Worm (Caenorhabditis elegans) whole organism, L1 larva: Measurements from ENCODE around the gene ltah-1.1.

Experiments
- C16A3.4 ChIP-seq: fragments of 150-350 bp; optimal IDR thresholded peaks from 2 replicates; lab custom pipeline; 2014; ENCODE audit warnings: missing biosample characterization, missing genetic modification characterization
- Y116A8C.19 ChIP-seq: sonication (generic microtip); optimal IDR thresholded peaks from 2 replicates; lab custom pipeline; 2016; ENCODE audit warnings: missing compliant biosample characterization, missing genetic modification characterization, borderline replicate concordance
- aha-1 ChIP-seq: fragments of 150-350 bp; optimal IDR thresholded peaks from 2 replicates; lab custom pipeline; 2014; ENCODE audit warnings: missing biosample characterization, missing genetic modification characterization
- ceh-8 ChIP-seq: fragments of 200-800 bp; sonication (Bioruptor generic); optimal IDR thresholded peaks from 2 replicates; lab custom pipeline; 2018; ENCODE audit warnings: mild to moderate bottlenecking, missing genetic modification characterization, moderate library complexity, missing compliant biosample characterization
- ceh-82 ChIP-seq, 3 experiments: fragments of 150-350 bp in 1 of 3; sonication (generic microtip) in 2 of 3; optimal IDR thresholded peaks; 2 replicates each; lab custom pipeline; 2014 to 2017; ENCODE audit warnings: missing biosample characterization in 3 of 3, missing genetic modification characterization in 3 of 3
- ceh-88 ChIP-seq: fragments of 200-800 bp; sonication (Bioruptor generic); IDR thresholded peaks from 2 replicates; pipeline ENCODE4 v1.3.6; 2022; ENCODE audit warnings: missing genetic modification characterization, missing compliant biosample characterization
- dpl-1 ChIP-seq, 3 experiments: fragments of 150-350 bp in 2 of 3; sonication (generic microtip) in 1 of 3; optimal IDR thresholded peaks; 2 replicates each; lab custom pipeline; 2014 to 2017; ENCODE audit warnings: missing biosample characterization in 3 of 3, missing genetic modification characterization in 3 of 3, missing genetic modification reagents in 3 of 3
- dsc-1 ChIP-seq: sonication (generic microtip); optimal IDR thresholded peaks from 2 replicates; lab custom pipeline; 2016; ENCODE audit warnings: mild to moderate bottlenecking, missing genetic modification characterization, missing compliant biosample characterization
- efl-1 ChIP-seq, 4 experiments: fragments of 150-350 bp; optimal IDR thresholded peaks in 3 of 4; peaks in 1 of 4; 1 replicate in 1 of 4; 2 replicates in 3 of 4; lab custom pipeline; 2014; ENCODE audit warnings: missing biosample characterization in 2 of 4, missing genetic modification characterization in 2 of 4, missing genetic modification reagents in 2 of 4
- ets-5 ChIP-seq: fragments of 200-800 bp; sonication (Bioruptor generic); IDR thresholded peaks from 2 replicates; pipeline ENCODE4 v1.3.6; 2022; ENCODE audit warnings: missing genetic modification characterization, missing compliant biosample characterization
- fkh-4 ChIP-seq: sonication (generic microtip); optimal IDR thresholded peaks from 2 replicates; lab custom pipeline; 2016; ENCODE audit warnings: missing compliant biosample characterization, missing genetic modification characterization, borderline replicate concordance
- fos-1 ChIP-seq: fragments of 150-350 bp; optimal IDR thresholded peaks from 2 replicates; lab custom pipeline; 2014; ENCODE audit warnings: missing biosample characterization, missing genetic modification characterization
- irx-1 ChIP-seq: sonication (generic microtip); optimal IDR thresholded peaks from 2 replicates; lab custom pipeline; 2016; ENCODE audit warnings: missing genetic modification characterization, missing compliant biosample characterization
- lin-15B ChIP-seq: fragments of 150-350 bp; sonication (generic microtip); optimal IDR thresholded peaks from 3 replicates; lab custom pipeline; 2014; ENCODE audit warnings: missing biosample characterization, missing genetic modification characterization
- lin-39 ChIP-seq: fragments of 150-350 bp; optimal IDR thresholded peaks from 2 replicates; lab custom pipeline; 2014; ENCODE audit warnings: missing biosample characterization, missing genetic modification reagents, missing genetic modification characterization
- lsy-2 ChIP-seq, 2 experiments: fragments of 150-350 bp; optimal IDR thresholded peaks; 2 replicates each; lab custom pipeline; 2014; ENCODE audit warnings: missing biosample characterization in 2 of 2, missing genetic modification characterization in 2 of 2
- mdl-1 ChIP-seq, 2 experiments: fragments of 150-350 bp; optimal IDR thresholded peaks; 2 replicates each; lab custom pipeline; 2014 to 2017; ENCODE audit warnings: missing biosample characterization in 2 of 2, missing genetic modification characterization in 2 of 2, inconsistent platforms in 1 of 2
- nhr-11 ChIP-seq: fragments of 150-350 bp; optimal IDR thresholded peaks from 2 replicates; lab custom pipeline; 2014; ENCODE audit warnings: missing biosample characterization, missing genetic modification characterization
- nhr-12 ChIP-seq: sonication (generic microtip); optimal IDR thresholded peaks from 2 replicates; lab custom pipeline; 2017; ENCODE audit warnings: missing biosample characterization, missing genetic modification characterization
- nhr-19 ChIP-seq: fragments of 200-800 bp; sonication (Bioruptor generic); conservative IDR thresholded peaks from 2 replicates; pipeline ENCODE4 v1.3.6; 2022; ENCODE audit warnings: missing genetic modification characterization, missing compliant biosample characterization
- nhr-20 ChIP-seq: sonication (generic microtip); optimal IDR thresholded peaks from 2 replicates; lab custom pipeline; 2016; ENCODE audit warnings: mild to moderate bottlenecking, missing genetic modification characterization, missing compliant biosample characterization
- nhr-28 ChIP-seq: fragments of 150-350 bp; optimal IDR thresholded peaks from 2 replicates; lab custom pipeline; 2014; ENCODE audit warnings: missing biosample characterization, missing genetic modification characterization
- nhr-77 ChIP-seq: fragments of 150-350 bp; optimal IDR thresholded peaks from 2 replicates; lab custom pipeline; 2014; ENCODE audit warnings: missing biosample characterization, missing genetic modification characterization
- nhr-84 ChIP-seq: sonication (generic microtip); optimal IDR thresholded peaks from 2 replicates; lab custom pipeline; 2017; ENCODE audit warnings: missing biosample characterization, missing genetic modification characterization
- nhr-85 ChIP-seq: sonication (generic microtip); peaks from one replicate; lab custom pipeline; 2016; ENCODE audit warnings: missing genetic modification characterization, inconsistent platforms, missing compliant biosample characterization
- nhr-90 ChIP-seq: sonication (generic microtip); optimal IDR thresholded peaks from 2 replicates; lab custom pipeline; 2016; ENCODE audit warnings: mild to moderate bottlenecking, missing genetic modification characterization, missing compliant biosample characterization; ENCODE audit not compliant: poor library complexity
- pax-3 ChIP-seq: fragments of 200-800 bp; sonication (Bioruptor generic); optimal IDR thresholded peaks from 2 replicates; lab custom pipeline; 2018; ENCODE audit warnings: mild to moderate bottlenecking, missing genetic modification characterization, moderate library complexity, missing compliant biosample characterization
- pqm-1 ChIP-seq: sonication (generic microtip); optimal IDR thresholded peaks from 3 replicates; lab custom pipeline; 2017; ENCODE audit warnings: missing biosample characterization, missing genetic modification characterization
- rnt-1 ChIP-seq: sonication (generic microtip); optimal IDR thresholded peaks from 2 replicates; lab custom pipeline; 2016; ENCODE audit warnings: mild to moderate bottlenecking, missing genetic modification characterization, moderate library complexity, missing compliant biosample characterization
- skn-1 ChIP-seq: fragments of 150-350 bp; optimal IDR thresholded peaks from 2 replicates; lab custom pipeline; 2014; ENCODE audit warnings: missing biosample characterization, missing genetic modification characterization
- tlp-1 ChIP-seq: fragments of 150-350 bp; optimal IDR thresholded peaks from 2 replicates; lab custom pipeline; 2014; ENCODE audit warnings: missing biosample characterization, missing genetic modification characterization
- unc-130 ChIP-seq: fragments of 150-350 bp; optimal IDR thresholded peaks from 2 replicates; lab custom pipeline; 2017; ENCODE audit warnings: missing biosample characterization, missing genetic modification characterization, inconsistent platforms
- unc-30 ChIP-seq: sonication (generic microtip); optimal IDR thresholded peaks from 2 replicates; lab custom pipeline; 2017; ENCODE audit warnings: missing biosample characterization, missing genetic modification characterization
- unc-62 ChIP-seq: fragments of 150-350 bp; optimal IDR thresholded peaks from 2 replicates; lab custom pipeline; 2014; ENCODE audit warnings: missing biosample characterization, missing genetic modification reagents, missing genetic modification characterization
- vab-15 ChIP-seq: sonication (generic microtip); optimal IDR thresholded peaks from 2 replicates; lab custom pipeline; 2017; ENCODE audit warnings: missing genotype, mild to moderate bottlenecking, missing genetic modification characterization, missing compliant biosample characterization
- zip-4 ChIP-seq: fragments of 200-800 bp; sonication (Bioruptor generic); optimal IDR thresholded peaks from 2 replicates; lab custom pipeline; 2018; ENCODE audit warnings: mild to moderate bottlenecking, missing genetic modification characterization, moderate library complexity, missing compliant biosample characterization

Gene ltah-1.1

ce11 chrIV:12244706-12245105 lies 34.7 kb upstream of the ltah-1.1 start, which contains the start of gene sre-15:
Gene sre-15 (minus strand): TSS chrIV:12244806.
- TF ChIP-seq nhr-28 (tag; lab: Kevin White, UChicago) = no peak
- TF ChIP-seq dsc-1 (tag; lab: Kevin White, UChicago) = peak; percentile 6
- TF ChIP-seq efl-1 (optimal IDR thresholded peaks at IDR 0.05; lab: Kevin White, UChicago) = no peak
- TF ChIP-seq efl-1 (GFP tag; optimal IDR thresholded peaks at IDR 0.05 in 1 of 2; lab: Kevin White, UChicago) = peak in 1 of 2 experiments; percentile 58

- TF ChIP-seq aha-1 (tag; lab: Kevin White, UChicago) = no peak
- TF ChIP-seq lin-15B (tag; lab: Kevin White, UChicago) = no peak
- no peak for TF ChIP-seq dsc-1 (tag; lab: Kevin White, UChicago)
- TF ChIP-seq ceh-8 (GFP tag; lab: Kevin White, UChicago) = no peak
- TF ChIP-seq efl-1 (optimal IDR thresholded peaks at IDR 0.05; lab: Kevin White, UChicago) = no peak
- peak in 1 of 2 experiments; percentile 59 for TF ChIP-seq efl-1 (GFP tag; optimal IDR thresholded peaks at IDR 0.05 in 1 of 2; lab: Kevin White, UChicago)
Observed at ce11 chrIV:12252579-12252978, 26.8 kb upstream of the ltah-1.1 start, which contains the start of gene dnj-26. Gene dnj-26 (minus strand): TSS chrIV:12252679.

DNA sequence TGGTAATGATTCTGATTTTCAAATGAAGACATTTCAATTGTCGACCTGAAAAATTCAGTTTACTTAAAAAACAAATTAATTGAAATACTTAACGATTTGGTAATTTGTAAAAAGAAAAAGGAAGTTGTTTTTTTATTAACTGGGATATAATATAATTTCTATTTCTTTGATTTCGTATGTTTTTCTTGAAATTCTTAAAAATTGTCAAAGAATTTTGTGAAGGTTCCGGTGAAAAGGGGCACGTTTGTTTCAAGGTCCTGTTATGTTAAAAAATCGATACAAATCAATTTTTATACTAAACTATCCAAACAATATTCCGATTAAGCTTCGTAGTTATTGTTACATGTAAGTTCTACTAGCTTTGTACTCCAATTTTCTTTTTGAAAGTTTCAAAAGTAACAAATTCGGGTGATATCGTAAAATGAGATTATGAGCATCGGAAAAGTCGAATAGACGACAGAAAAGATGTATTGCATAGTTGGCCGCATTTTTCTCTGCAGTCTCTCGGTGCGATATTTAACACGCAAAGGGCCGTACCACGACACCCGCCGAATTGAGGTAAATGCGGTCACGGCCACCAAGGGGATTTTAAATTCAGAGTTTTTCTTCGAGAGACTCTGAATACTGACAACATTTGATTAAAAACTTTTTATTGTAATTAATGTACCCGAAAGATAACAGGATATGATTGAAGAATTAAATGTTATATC lies 20.1 kb upstream of the ltah-1.1 start, which contains the start of gene Y39C12A.9:
Gene Y39C12A.9 (minus strand): TSS at position 51 of the 710 bp plus-strand sequence.
- TF ChIP-seq Y116A8C.19 (tag; lab: Kevin White, UChicago) (no peak), lin-15B (tag; lab: Kevin White, UChicago) (no peak), unc-30 (tag; lab: Kevin White, UChicago) (no peak), nhr-20 (tag; lab: Kevin White, UChicago) (no peak), nhr-84 (tag; lab: Kevin White, UChicago) (no peak), nhr-12 (tag; lab: Kevin White, UChicago) (no peak), lsy-2 (tag; optimal IDR thresholded peaks at IDR 0.05; lab: Kevin White, UChicago) (peak in 1 of 2 experiments; percentile 49), rnt-1 (tag; lab: Kevin White, UChicago) (peak; percentile 53), fkh-4 (no peak), dsc-1 (tag; lab: Kevin White, UChicago) (no peak), ceh-88 (GFP tag; lab: Robert Waterston, UW) (no peak), efl-1 (optimal IDR thresholded peaks at IDR 0.05; lab: Kevin White, UChicago) (peak in 1 of 2 experiments; percentile 44), efl-1 (GFP tag; optimal IDR thresholded peaks at IDR 0.05 in 1 of 2; lab: Kevin White, UChicago) (no peak), irx-1 (tag; lab: Kevin White, UChicago) (no peak), fos-1 (no peak), tlp-1 (tag; lab: Kevin White, UChicago) (no peak), nhr-90 (tag; lab: Kevin White, UChicago) (no peak), ceh-82 (tag; optimal IDR thresholded peaks at IDR 0.05; lab: Kevin White, UChicago) (peak in 1 of 3 experiments; percentile 4), nhr-77 (tag; lab: Kevin White, UChicago) (no peak), zip-4 (GFP tag; lab: Kevin White, UChicago) (no peak), pqm-1 (tag; lab: Kevin White, UChicago) (no peak), dpl-1 (GFP tag; optimal IDR thresholded peaks at IDR 0.05; lab: Kevin White, UChicago) (peak in 1 of 3 experiments; percentile 20), nhr-11 (tag; lab: Kevin White, UChicago) (no peak), nhr-19 (GFP tag; lab: Robert Waterston, UW) (no peak), mdl-1 (tag; optimal IDR thresholded peaks at IDR 0.05; lab: Kevin White, UChicago) (no peak), unc-62 (no peak)

ce11 chrIV:12261353-12261752 lies 18.1 kb upstream of the ltah-1.1 start, which contains the start of gene sre-14:
Gene sre-14 (minus strand): TSS chrIV:12261453.
- TF ChIP-seq mdl-1 (tag; optimal IDR thresholded peaks at IDR 0.05; lab: Kevin White, UChicago) (no peak), dsc-1 (tag; lab: Kevin White, UChicago) (peak; percentile 22)

ce11 chrIV:12265877-12266276 lies 13.5 kb upstream of the ltah-1.1 start:
- no peak for TF ChIP-seq lin-39
- no peak for TF ChIP-seq nhr-28 (tag; lab: Kevin White, UChicago)
- TF ChIP-seq unc-130 = no peak
- no peak for TF ChIP-seq ets-5 (GFP tag; lab: Robert Waterston, UW)
- no peak for TF ChIP-seq nhr-85 (tag; lab: Kevin White, UChicago)
- TF ChIP-seq C16A3.4 = no peak
- no peak for TF ChIP-seq pax-3 (tag; lab: Kevin White, UChicago)
- TF ChIP-seq vab-15 (tag; lab: Kevin White, UChicago) = no peak
- TF ChIP-seq fos-1 = no peak
- TF ChIP-seq skn-1 = no peak
